Worm (Caenorhabditis elegans) whole organism, late embryonic: ENCODE results near the gene npp-8.
"Not testable (repeated sequence)": the region's sequence is repeated elsewhere in the genome, so short reads cannot be mapped to it uniquely, and the experiment has no call there.

Experiments used
- C38D4.7 ChIP-seq: fragments of 200-800 bp; sonication (Bioruptor generic); optimal IDR thresholded peaks from 2 replicates; lab custom pipeline; 2018; ENCODE audit warnings: mild to moderate bottlenecking, missing genetic modification characterization, moderate library complexity, missing compliant biosample characterization
- T23F11.4 ChIP-seq: fragments of 200-800 bp; sonication (Bioruptor generic); optimal IDR thresholded peaks from 2 replicates; lab custom pipeline; 2018; ENCODE audit warnings: mild to moderate bottlenecking, missing genetic modification characterization, missing compliant biosample characterization
- Y22D7AL.16 ChIP-seq: sonication (generic microtip); optimal IDR thresholded peaks from 2 replicates; lab custom pipeline; 2016; ENCODE audit warnings: missing genetic modification characterization, missing compliant biosample characterization
- ahr-1 ChIP-seq: sonication (generic microtip); optimal IDR thresholded peaks from 2 replicates; lab custom pipeline; 2016; ENCODE audit warnings: missing genetic modification characterization, missing compliant biosample characterization
- ama-1 ChIP-seq: fragments of 150-350 bp; optimal IDR thresholded peaks from 2 replicates; lab custom pipeline; 2014
- ceh-14 ChIP-seq: sonication (generic microtip); optimal IDR thresholded peaks from 2 replicates; lab custom pipeline; 2016; ENCODE audit warnings: missing genotype, missing genetic modification characterization, missing compliant biosample characterization
- ceh-19 ChIP-seq: fragments of 200-800 bp; sonication (Bioruptor generic); optimal IDR thresholded peaks from 2 replicates; lab custom pipeline; 2018; ENCODE audit warnings: mild to moderate bottlenecking, missing genetic modification characterization, missing compliant biosample characterization
- ceh-2 ChIP-seq: sonication (generic microtip); optimal IDR thresholded peaks from 2 replicates; lab custom pipeline; 2016; ENCODE audit warnings: missing genotype, missing genetic modification characterization, missing compliant biosample characterization
- ceh-22 ChIP-seq: sonication (generic microtip); optimal IDR thresholded peaks from 2 replicates; lab custom pipeline; 2017; ENCODE audit warnings: missing biosample characterization, missing genetic modification characterization
- ceh-31 ChIP-seq: sonication (generic microtip); optimal IDR thresholded peaks from 2 replicates; lab custom pipeline; 2016; ENCODE audit warnings: missing genetic modification characterization, missing compliant biosample characterization
- ceh-34 ChIP-seq: sonication (generic microtip); optimal IDR thresholded peaks from 2 replicates; lab custom pipeline; 2016; ENCODE audit warnings: mild to moderate bottlenecking, missing genetic modification characterization, missing compliant biosample characterization
- ceh-45 ChIP-seq: fragments of 200-800 bp; sonication (Bioruptor generic); IDR thresholded peaks from 2 replicates; pipeline ENCODE4 v1.3.6; 2022; ENCODE audit warnings: missing genetic modification reagents, missing genetic modification characterization, missing compliant biosample characterization
- dmd-4 ChIP-seq: sonication (generic microtip); optimal IDR thresholded peaks from 2 replicates; lab custom pipeline; 2016; ENCODE audit warnings: borderline replicate concordance, missing genetic modification characterization, missing compliant biosample characterization
- dve-1 ChIP-seq: sonication (generic microtip); optimal IDR thresholded peaks from 2 replicates; lab custom pipeline; 2017; ENCODE audit warnings: antibody characterized with exemption, mild to moderate bottlenecking, missing genetic modification characterization, missing compliant biosample characterization
- elt-2 ChIP-seq: sonication (generic microtip); optimal IDR thresholded peaks from 2 replicates; lab custom pipeline; 2016; ENCODE audit warnings: missing genetic modification reagents, missing genetic modification characterization, missing compliant biosample characterization
- elt-4 ChIP-seq: sonication (generic microtip); optimal IDR thresholded peaks from 2 replicates; lab custom pipeline; 2016; ENCODE audit warnings: missing genetic modification characterization, missing compliant biosample characterization
- ets-4 ChIP-seq: sonication (generic microtip); optimal IDR thresholded peaks from 2 replicates; lab custom pipeline; 2016; ENCODE audit warnings: missing genetic modification characterization, missing compliant biosample characterization
- fax-1 ChIP-seq: sonication (generic microtip); optimal IDR thresholded peaks from 2 replicates; lab custom pipeline; 2016; ENCODE audit warnings: missing genotype, missing genetic modification characterization, missing compliant biosample characterization
- gmeb-2 ChIP-seq: sonication (generic microtip); optimal IDR thresholded peaks from 2 replicates; lab custom pipeline; 2016; ENCODE audit warnings: missing genetic modification characterization, inconsistent platforms, missing compliant biosample characterization
- hlh-13 ChIP-seq: fragments of 200-800 bp; sonication (Bioruptor generic); optimal IDR thresholded peaks from 2 replicates; lab custom pipeline; 2018; ENCODE audit warnings: mild to moderate bottlenecking, missing genetic modification characterization, missing compliant biosample characterization
- hlh-15 ChIP-seq: sonication (generic microtip); optimal IDR thresholded peaks from 2 replicates; lab custom pipeline; 2016; ENCODE audit warnings: missing genetic modification characterization, missing compliant biosample characterization
- hlh-6 ChIP-seq: sonication (generic microtip); optimal IDR thresholded peaks from 2 replicates; lab custom pipeline; 2016; ENCODE audit warnings: missing genotype, missing genetic modification characterization, missing compliant biosample characterization
- hlh-8 ChIP-seq: sonication (generic microtip); optimal IDR thresholded peaks from 2 replicates; lab custom pipeline; 2016; ENCODE audit warnings: missing genotype, missing genetic modification characterization, missing compliant biosample characterization
- lim-6 ChIP-seq: sonication (generic microtip); optimal IDR thresholded peaks from 2 replicates; lab custom pipeline; 2016; ENCODE audit warnings: missing genetic modification characterization, missing compliant biosample characterization
- lin-11 ChIP-seq: fragments of 200-800 bp; sonication (Bioruptor generic); optimal IDR thresholded peaks from 2 replicates; lab custom pipeline; 2018; ENCODE audit warnings: mild to moderate bottlenecking, missing genetic modification characterization, missing compliant biosample characterization
- madf-2 ChIP-seq: sonication (generic microtip); optimal IDR thresholded peaks from 2 replicates; lab custom pipeline; 2017; ENCODE audit warnings: missing genetic modification characterization, missing compliant biosample characterization
- mec-3 ChIP-seq: sonication (generic microtip); optimal IDR thresholded peaks from 2 replicates; lab custom pipeline; 2016; ENCODE audit warnings: borderline replicate concordance, missing genetic modification characterization, missing compliant biosample characterization
- odd-2 ChIP-seq: sonication (generic microtip); optimal IDR thresholded peaks from 2 replicates; lab custom pipeline; 2017; ENCODE audit warnings: antibody characterized with exemption, mild to moderate bottlenecking, missing genetic modification characterization, missing compliant biosample characterization
- pat-9 ChIP-seq: fragments of 200-800 bp; sonication (Bioruptor generic); optimal IDR thresholded peaks from 2 replicates; lab custom pipeline; 2018; ENCODE audit warnings: mild to moderate bottlenecking, missing genetic modification characterization, moderate library complexity, missing compliant biosample characterization
- pha-4 ChIP-seq: fragments of 150-350 bp; optimal IDR thresholded peaks from 2 replicates; lab custom pipeline; 2018; ENCODE audit warnings: missing biosample characterization, missing genetic modification reagents, missing genetic modification characterization
- pqm-1 ChIP-seq: sonication (generic microtip); optimal IDR thresholded peaks from 2 replicates; lab custom pipeline; 2016; ENCODE audit warnings: missing genetic modification characterization, missing compliant biosample characterization
- ref-2 ChIP-seq: sonication (generic microtip); optimal IDR thresholded peaks from 2 replicates; lab custom pipeline; 2016; ENCODE audit warnings: missing genetic modification characterization, missing compliant biosample characterization
- rnt-1 ChIP-seq: sonication (generic microtip); optimal IDR thresholded peaks from 2 replicates; lab custom pipeline; 2016; ENCODE audit warnings: missing genetic modification characterization, missing compliant biosample characterization
- sox-2 ChIP-seq: fragments of 200-800 bp; sonication (Bioruptor generic); IDR thresholded peaks from 2 replicates; pipeline ENCODE4 v1.3.6; 2022; ENCODE audit warnings: missing genetic modification reagents, missing genetic modification characterization, missing compliant biosample characterization
- sox-4 ChIP-seq: sonication (generic microtip); optimal IDR thresholded peaks from 2 replicates; lab custom pipeline; 2017; ENCODE audit warnings: mild to moderate bottlenecking, missing genetic modification characterization, inconsistent platforms, missing compliant biosample characterization
- tbx-2 ChIP-seq: sonication (generic microtip); optimal IDR thresholded peaks from 2 replicates; lab custom pipeline; 2016; ENCODE audit warnings: missing genetic modification characterization, missing compliant biosample characterization
- tbx-7 ChIP-seq: sonication (generic microtip); optimal IDR thresholded peaks from 2 replicates; lab custom pipeline; 2016; ENCODE audit warnings: missing genotype, missing genetic modification characterization, missing compliant biosample characterization
- unc-55 ChIP-seq: sonication (generic microtip); optimal IDR thresholded peaks from 2 replicates; lab custom pipeline; 2017; ENCODE audit warnings: missing biosample characterization, missing genetic modification reagents, missing genetic modification characterization
- ztf-16 ChIP-seq: sonication (generic microtip); optimal IDR thresholded peaks from 2 replicates; lab custom pipeline; 2017; ENCODE audit warnings: missing genetic modification characterization, missing compliant biosample characterization

Gene npp-8

ce11 chrIV:1595802-1596201, at the start of gene npp-8 (continued):
- TF ChIP-seq sox-2 (GFP tag; lab: Robert Waterston, UW), result no peak
- TF ChIP-seq elt-2 (tag; lab: Kevin White, UChicago), result peak; percentile 92
- TF ChIP-seq hlh-13 (GFP tag; lab: Kevin White, UChicago), result peak; percentile 55
- TF ChIP-seq ceh-19, result peak; percentile 88
- TF ChIP-seq rnt-1 (tag; lab: Kevin White, UChicago), result peak; percentile 90
- TF ChIP-seq hlh-6 (tag; lab: Kevin White, UChicago), result peak; percentile 87
- TF ChIP-seq ceh-2 (tag; lab: Kevin White, UChicago), result peak; percentile 87
- peak; percentile 4 for TF ChIP-seq pqm-1
- peak; percentile 82 for TF ChIP-seq hlh-8 (tag; lab: Kevin White, UChicago)
- peak; percentile 73 for TF ChIP-seq gmeb-2
- peak; percentile 93 for TF ChIP-seq tbx-2 (tag; lab: Kevin White, UChicago)
- TF ChIP-seq pha-4 (tag; lab: Kevin White, UChicago), result no peak
- peak; percentile 95 for TF ChIP-seq ceh-31
- TF ChIP-seq ceh-45 (GFP tag; lab: Robert Waterston, UW), result no peak
- TF ChIP-seq Y22D7AL.16 (tag; lab: Kevin White, UChicago), result peak; percentile 64
- TF ChIP-seq ztf-16 (tag; lab: Kevin White, UChicago), result peak; percentile 87
- TF ChIP-seq sox-4, result peak; percentile 80

ce11 chrIV:1645198-1645597, 49.6 kb upstream of the npp-8 start, which contains the start of gene nhr-274:
nhr-274 (minus strand) TSS chrIV:1645298.
- TF ChIP-seq ceh-31; tbx-2 (tag; lab: Kevin White, UChicago); dmd-4 (tag; lab: Kevin White, UChicago): not testable (repeated sequence)

DNA sequence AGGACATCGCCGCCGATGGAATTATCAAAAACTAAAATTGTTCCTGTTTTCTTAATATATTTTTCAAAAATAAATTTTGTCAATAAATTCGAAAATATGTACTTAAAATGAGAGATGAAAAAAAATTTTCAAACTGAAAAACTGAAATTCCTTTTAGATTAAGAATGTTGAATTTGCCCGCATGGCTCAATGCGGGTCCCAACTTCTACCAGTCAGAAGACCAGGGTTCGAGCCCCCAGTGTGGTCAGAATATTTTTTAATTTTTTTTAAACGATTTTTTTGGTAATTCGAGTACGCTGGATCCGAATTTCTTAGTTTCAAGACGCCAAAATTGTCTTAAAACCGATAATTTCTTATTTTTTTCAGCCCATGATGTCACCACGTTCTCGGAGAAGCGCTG, 41.7 kb upstream of the npp-8 start:
- TF ChIP-seq unc-55 (GFP tag; lab: Kevin White, UChicago) (no peak), tbx-2 (tag; lab: Kevin White, UChicago) (no peak), ceh-14 (tag; lab: Kevin White, UChicago) (no peak), fax-1 (tag; lab: Kevin White, UChicago) (no peak), hlh-6 (tag; lab: Kevin White, UChicago) (no peak)

DNA sequence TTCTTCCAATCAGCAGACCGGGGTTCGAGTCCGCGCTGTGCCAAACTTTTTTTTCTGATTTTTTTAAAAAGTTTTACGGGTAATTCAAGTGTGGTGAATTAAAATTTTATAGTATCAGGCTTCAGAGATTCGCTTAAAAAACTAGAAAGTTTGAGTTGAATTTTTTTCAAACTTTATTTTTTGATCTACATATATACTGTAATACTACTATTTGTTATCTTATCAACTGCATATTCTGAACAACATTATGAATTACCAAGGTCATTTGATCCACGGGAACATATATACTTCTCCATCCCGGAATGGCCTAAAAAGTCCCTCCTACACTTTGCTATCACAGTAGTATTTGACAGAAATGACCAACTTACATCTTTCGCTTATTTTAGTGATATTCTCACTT, 37.8 kb upstream of the npp-8 start, which contains the start of gene Y41D4B.6:
Gene Y41D4B.6 (plus strand): TSS at position 301 of the 400 bp plus-strand sequence.
- TF ChIP-seq pat-9, result no peak
- no peak for TF ChIP-seq hlh-13 (GFP tag; lab: Kevin White, UChicago)
- TF ChIP-seq pqm-1, result no peak
- TF ChIP-seq lim-6 (tag; lab: Kevin White, UChicago), result no peak
- no peak for TF ChIP-seq tbx-7 (tag; lab: Kevin White, UChicago)
- no peak for TF ChIP-seq lin-11 (tag; lab: Kevin White, UChicago)
- no peak for TF ChIP-seq ceh-22
- no peak for TF ChIP-seq ahr-1 (tag; lab: Kevin White, UChicago)

ce11 chrIV:1632593-1632992, 37.0 kb upstream of the npp-8 start:
- no peak for TF ChIP-seq mec-3
- peak; percentile 99 for TF ChIP-seq dve-1 (tag; lab: Kevin White, UChicago)

ce11 chrIV:1631651-1632050, 36.0 kb upstream of the npp-8 start, which contains the start of gene cpg-24:
cpg-24 (plus strand) TSS chrIV:1631951.
- no peak for TF ChIP-seq fax-1 (tag; lab: Kevin White, UChicago)

DNA sequence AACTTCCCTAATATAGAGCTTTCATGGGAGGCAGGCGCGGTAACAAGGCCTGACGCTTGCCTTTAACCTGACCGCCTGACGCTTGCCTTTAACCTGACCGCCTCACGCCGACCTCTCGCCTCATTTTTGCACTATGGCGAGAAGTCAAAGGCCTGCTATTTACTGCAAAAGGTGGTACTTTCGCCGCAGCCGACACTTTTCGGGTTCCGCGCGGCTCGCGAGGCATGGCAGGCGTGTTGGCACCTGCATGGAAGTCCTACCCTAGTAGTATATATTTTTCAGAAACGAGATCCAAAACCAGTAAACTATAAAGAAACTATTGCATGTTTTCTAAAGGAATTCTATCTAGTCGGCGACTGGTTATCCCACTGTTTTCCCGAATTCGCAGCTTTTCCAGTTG, 33.1 kb upstream of the npp-8 start:
- TF ChIP-seq odd-2 (tag; lab: Kevin White, UChicago) (no peak), ets-4 (tag; lab: Kevin White, UChicago) (no peak), lim-6 (tag; lab: Kevin White, UChicago) (no peak), madf-2 (no peak), ztf-16 (tag; lab: Kevin White, UChicago) (no peak), elt-4 (no peak), ref-2 (tag; lab: Kevin White, UChicago) (no peak), gmeb-2 (no peak), ceh-22 (no peak), ceh-34 (tag; lab: Kevin White, UChicago) (no peak), hlh-15 (tag; lab: Kevin White, UChicago) (no peak), T23F11.4 (GFP tag; lab: Kevin White, UChicago) (no peak), lin-11 (tag; lab: Kevin White, UChicago) (no peak), hlh-13 (GFP tag; lab: Kevin White, UChicago) (no peak), C38D4.7 (GFP tag; lab: Kevin White, UChicago) (no peak), ama-1 (lab: Kevin White, UChicago) (no peak), ahr-1 (tag; lab: Kevin White, UChicago) (no peak)
